Worm (Caenorhabditis elegans): ENCODE data around the gene C04G6.4.

The C04G6.4 gene

DNA sequence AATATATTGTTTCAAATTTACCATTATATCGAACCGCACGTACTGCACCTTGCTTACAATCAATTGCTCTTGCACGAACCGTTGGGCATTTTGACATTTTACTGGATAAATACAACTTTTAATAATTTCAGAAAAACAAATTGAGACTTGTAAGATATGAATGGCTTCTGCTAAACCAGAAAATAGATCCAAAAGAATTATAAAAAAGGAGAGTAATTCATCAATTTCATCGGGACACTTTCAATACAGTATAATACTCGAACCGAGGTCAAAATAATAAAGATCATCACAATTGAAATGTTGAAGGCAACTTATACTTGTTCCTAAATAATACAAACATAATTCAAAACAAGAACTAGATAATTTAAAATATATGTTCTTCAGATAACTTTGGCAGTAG, 51.6 kb downstream of the C04G6.4 start, which contains the start of gene wdr-83:
Gene wdr-83, minus strand, starts transcription at position 101 of the 400 bp plus-strand sequence.
- TF ChIP-seq unc-39 (tag; optimal IDR thresholded peaks at IDR 0.05): no peak
- no peak for TF ChIP-seq cnd-1 (tag; optimal IDR thresholded peaks at IDR 0.05)
- TF ChIP-seq ces-1 (GFP tag; optimal IDR thresholded peaks at IDR 0.05): no peak
- no peak for TF ChIP-seq lin-13 (tag; optimal IDR thresholded peaks at IDR 0.05)
- TF ChIP-seq mep-1 (tag; optimal IDR thresholded peaks at IDR 0.05): no peak
- no peak for TF ChIP-seq nhr-28 (tag; optimal IDR thresholded peaks at IDR 0.05)
- no peak for TF ChIP-seq ham-2 (GFP tag; optimal IDR thresholded peaks at IDR 0.05)

All from whole organism, mixed stage, embryonic.